Fruit fly (Drosophila melanogaster) whole organism: Measurements from ENCODE around the gene Mnt.
A peak's percentile ranks its signal among the peaks of the same experiment; 100 is the strongest.

Experiments
- CG8478 ChIP-seq: fragments of >200 bp; optimal IDR thresholded peaks from 2 replicates; lab custom pipeline; 2018; ENCODE audit warnings: inconsistent platforms
- Dll ChIP-seq: fragments of >200 bp; optimal IDR thresholded peaks from 2 replicates; lab custom pipeline; 2017
- EcR ChIP-seq, 2 experiments: fragments of >200 bp; optimal IDR thresholded peaks; 2 replicates each; lab custom pipeline; 2017; ENCODE audit warnings: missing biosample characterization in 2 of 2, missing genetic modification characterization in 2 of 2, missing genetic modification reagents in 2 of 2
- pan ChIP-seq: fragments of >200 bp; optimal IDR thresholded peaks from 2 replicates; lab custom pipeline; 2017
- psq ChIP-seq: fragments of >200 bp; optimal IDR thresholded peaks from 2 replicates; lab custom pipeline; 2017
- usp ChIP-seq: fragments of >200 bp; optimal IDR thresholded peaks from 2 replicates; lab custom pipeline; 2017; ENCODE audit warnings: missing biosample characterization, missing genetic modification characterization, mixed read lengths

Gene Mnt

dm6 chrX:3693989-3694769 is 22.6 kb downstream of the Mnt start:
- TF ChIP-seq Dll (lab: Kevin White, UChicago) (no peak), EcR (GFP tag; optimal IDR thresholded peaks at IDR 0.05; lab: Kevin White, UChicago) (no peak), CG8478 (no peak), usp (GFP tag; lab: Kevin White, UChicago) (no peak), psq (lab: Kevin White, UChicago) (no peak), pan (lab: Kevin White, UChicago) (no peak)

- TF ChIP-seq Dll (lab: Kevin White, UChicago) (peak; percentile 70), psq (lab: Kevin White, UChicago) (no peak), usp (GFP tag; lab: Kevin White, UChicago) (no peak)
Measured at dm6 chrX:3694770-3695145, 23.2 kb downstream of the Mnt start.

dm6 chrX:3695151-3695988 is 23.8 kb downstream of the Mnt start:
- TF ChIP-seq pan (lab: Kevin White, UChicago) (no peak), usp (GFP tag; lab: Kevin White, UChicago) (no peak), CG8478 (no peak), EcR (GFP tag; optimal IDR thresholded peaks at IDR 0.05; lab: Kevin White, UChicago) (peak; percentile 70 to 88)

dm6 chrX:3696540-3697206 is 25.1 kb downstream of the Mnt start:
- no peak for TF ChIP-seq pan (lab: Kevin White, UChicago)
- TF ChIP-seq usp (GFP tag; lab: Kevin White, UChicago) = no peak

- TF ChIP-seq CG8478 = no peak
- no peak for TF ChIP-seq Dll (lab: Kevin White, UChicago)
- no peak for TF ChIP-seq psq (lab: Kevin White, UChicago)
- no peak for TF ChIP-seq pan (lab: Kevin White, UChicago)
- TF ChIP-seq EcR (GFP tag; optimal IDR thresholded peaks at IDR 0.05; lab: Kevin White, UChicago) = no peak
Measured at dm6 chrX:3704204-3704660, 32.6 kb downstream of the Mnt start.

- TF ChIP-seq CG8478 (no peak), EcR (GFP tag; optimal IDR thresholded peaks at IDR 0.05; lab: Kevin White, UChicago) (peak in 1 of 2 experiments; percentile 31)
Measured at dm6 chrX:3710531-3711084, 39.0 kb downstream of the Mnt start.

- TF ChIP-seq usp (GFP tag; lab: Kevin White, UChicago) (no peak), EcR (GFP tag; optimal IDR thresholded peaks at IDR 0.05; lab: Kevin White, UChicago) (no peak), psq (lab: Kevin White, UChicago) (no peak), pan (lab: Kevin White, UChicago) (no peak), CG8478 (no peak), Dll (lab: Kevin White, UChicago) (no peak)
Measured at dm6 chrX:3714020-3714419, 42.4 kb downstream of the Mnt start.

- TF ChIP-seq EcR (GFP tag; optimal IDR thresholded peaks at IDR 0.05; lab: Kevin White, UChicago) (peak in 1 of 2 experiments; percentile 48), pan (lab: Kevin White, UChicago) (no peak)
Measured at dm6 chrX:3715616-3716015, 44.0 kb downstream of the Mnt start.

- no peak for TF ChIP-seq pan (lab: Kevin White, UChicago)
- TF ChIP-seq psq (lab: Kevin White, UChicago) = no peak
- TF ChIP-seq Dll (lab: Kevin White, UChicago) = no peak
- TF ChIP-seq EcR (GFP tag; optimal IDR thresholded peaks at IDR 0.05; lab: Kevin White, UChicago) = no peak
- TF ChIP-seq CG8478 = no peak
- no peak for TF ChIP-seq usp (GFP tag; lab: Kevin White, UChicago)
Measured at dm6 chrX:3718592-3719267, 47.1 kb downstream of the Mnt start.

dm6 chrX:3719480-3720064 is 48.0 kb downstream of the Mnt start, which contains the start of the genes Rala and Tlk:
Gene Rala (minus strand): TSS chrX:3719635.
Gene Tlk (plus strand): TSS chrX:3720007.
- TF ChIP-seq pan (lab: Kevin White, UChicago) (no peak), usp (GFP tag; lab: Kevin White, UChicago) (no peak), CG8478 (no peak), EcR (GFP tag; optimal IDR thresholded peaks at IDR 0.05; lab: Kevin White, UChicago) (no peak), Dll (lab: Kevin White, UChicago) (no peak), psq (lab: Kevin White, UChicago) (no peak)
